Fruit fly (Drosophila melanogaster) whole organism, embryonic: ENCODE results near the gene CG2256.
A peak's percentile ranks its signal among the peaks of the same experiment; 100 is the strongest.

Experiments
- CG30403 ChIP-seq: fragments of 200-800 bp; sonication (Bioruptor generic); optimal IDR thresholded peaks from 3 replicates; lab custom pipeline; 2016; ENCODE audit warnings: missing biosample characterization, missing genetic modification characterization
- CG6175 ChIP-seq: fragments of 200-800 bp; sonication (Bioruptor generic); IDR thresholded peaks from 3 replicates; pipeline ENCODE4 v1.3.6; 2022; ENCODE audit warnings: missing biosample characterization, missing genetic modification characterization
- Nf-YA ChIP-seq: fragments of 200-800 bp; sonication (Bioruptor generic); IDR thresholded peaks from 2 replicates; pipeline ENCODE4 v1.3.6; 2022; ENCODE audit warnings: missing biosample characterization, missing genetic modification characterization
- pan ChIP-seq, 4 experiments: fragments of >200 bp in 3 of 4; fragments of 200-800 bp in 1 of 4; sonication (Bioruptor generic) in 1 of 4; optimal IDR thresholded peaks in 3 of 4; IDR thresholded peaks in 1 of 4; 2 replicates each; pipeline versions ENCODE4 v1.3.6 to Lab custom; 2017 to 2022; ENCODE audit warnings: missing biosample characterization in 2 of 4, missing genetic modification characterization in 2 of 4, mixed read lengths in 1 of 4

DNA sequence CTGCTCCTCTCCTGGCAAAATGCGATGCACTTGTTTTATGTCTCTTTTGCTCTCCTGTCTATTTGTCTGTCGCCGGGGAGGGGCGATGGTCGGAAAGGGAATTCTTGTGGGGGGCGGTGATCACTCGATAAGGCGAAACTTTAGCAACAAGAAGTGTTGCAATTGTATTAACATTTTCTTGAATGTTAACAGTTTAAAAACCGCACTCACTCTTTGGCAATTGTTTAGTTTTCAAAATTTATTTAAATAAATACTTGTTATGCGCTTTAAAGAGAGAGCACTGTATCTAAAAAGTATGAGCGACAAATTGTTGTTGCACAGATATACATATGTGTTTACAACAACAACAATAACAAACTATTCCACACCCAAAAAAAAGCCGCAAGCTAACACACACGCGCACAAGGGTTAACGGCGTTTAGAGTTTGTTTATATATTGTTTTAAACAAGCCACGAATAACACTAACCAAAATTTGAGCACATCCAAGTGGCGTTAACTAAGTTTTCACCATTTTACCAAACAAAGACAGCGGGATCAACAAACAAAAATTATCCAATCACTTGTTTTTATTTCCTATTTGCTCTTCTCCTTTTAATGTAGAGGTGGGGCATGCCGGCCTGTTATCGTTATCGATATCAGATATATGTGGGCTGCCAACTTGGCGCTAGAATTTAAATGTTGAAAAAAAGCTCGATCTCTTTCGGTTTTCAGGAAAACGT is 14.6 kb upstream of the CG2256 start, which contains the start of gene CG2258:
- peak; percentile 74; the same call in 1 of the 3 replicates for TF ChIP-seq CG6175 (GFP tag; lab: Robert Waterston, UW)
- peak; percentile 84 for TF ChIP-seq CG30403 (GFP tag; lab: Kevin White, UChicago)
- TF ChIP-seq pan (optimal IDR thresholded peaks at IDR 0.05; lab: Kevin White, UChicago), result no peak
- peak in 1 of 2 experiments; percentile 91 for TF ChIP-seq pan (GFP tag; optimal IDR thresholded peaks at IDR 0.05 in 1 of 2, IDR thresholded peaks at IDR 0.05 in 1 of 2)
- TF ChIP-seq Nf-YA, result peak; percentile 66
